Fruit fly (Drosophila melanogaster): Measurements from ENCODE around the gene CG8176.
A peak's percentile ranks its signal among the peaks of the same experiment; 100 is the strongest.

Gene CG8176

DNA sequence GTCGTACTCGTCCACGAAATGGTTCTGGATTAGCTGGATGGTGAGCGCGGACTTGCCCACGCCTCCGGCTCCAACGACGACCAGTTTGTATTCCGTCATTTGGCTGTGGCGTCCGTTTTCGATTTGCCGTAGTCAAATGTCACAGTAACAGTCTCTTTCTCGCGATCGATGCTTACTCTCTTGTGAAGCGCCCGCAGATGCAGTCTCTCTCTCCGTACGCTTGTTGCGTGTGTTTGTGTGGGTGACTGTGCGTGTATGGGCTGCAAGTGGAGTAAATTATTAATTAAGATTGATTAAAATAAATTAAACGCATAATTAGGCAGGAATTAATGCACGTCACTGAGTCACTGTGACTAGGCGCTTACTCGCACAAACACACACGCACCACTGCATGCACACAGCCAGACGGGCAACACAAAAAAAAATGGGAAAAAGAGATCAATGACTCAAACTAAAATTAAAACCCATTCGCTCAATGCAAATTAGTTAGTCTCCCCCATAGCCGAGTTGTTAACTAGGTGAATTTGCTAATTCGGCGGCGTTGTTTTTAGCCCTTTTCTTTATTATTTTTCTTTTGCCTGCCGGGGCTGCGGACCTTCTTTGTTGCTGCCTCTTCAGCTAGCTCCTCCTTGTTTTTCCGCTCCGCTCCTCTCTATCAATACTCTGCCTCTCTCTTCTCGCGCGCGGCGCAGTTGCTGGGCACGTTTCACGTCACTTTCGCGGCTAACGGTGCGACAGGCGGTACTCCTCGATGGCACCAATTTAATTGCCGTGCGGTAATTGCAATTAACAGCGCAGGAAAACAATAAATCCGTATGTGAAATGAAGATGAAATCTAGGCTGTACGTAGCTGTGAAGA lies 3.4 kb upstream of the CG8176 start:
- no peak for TF ChIP-seq Hr83 (GFP tag; optimal IDR thresholded peaks at IDR 0.05; ENCODE audit: poor library complexity, severe bottlenecking)
- TF ChIP-seq dl (GFP tag; optimal IDR thresholded peaks at IDR 0.05; ENCODE audit: insufficient read depth in 1 of 2, partially characterized antibody in 2 of 2), result peak in 1 of 2 experiments; percentile 57
- no peak for TF ChIP-seq h (GFP tag; optimal IDR thresholded peaks at IDR 0.05)
- TF ChIP-seq woc (GFP tag; optimal IDR thresholded peaks at IDR 0.05), result no peak
- TF ChIP-seq Vsx2 (GFP tag; optimal IDR thresholded peaks at IDR 0.05; ENCODE audit: partially characterized antibody), result no peak
- no peak for TF ChIP-seq brk (GFP tag; optimal IDR thresholded peaks at IDR 0.05)
- TF ChIP-seq Dif (GFP tag; optimal IDR thresholded peaks at IDR 0.05; ENCODE audit: partially characterized antibody), result peak; percentile 29
- no peak for TF ChIP-seq lola (GFP tag; optimal IDR thresholded peaks at IDR 0.05)
- TF ChIP-seq foxo (GFP tag; optimal IDR thresholded peaks at IDR 0.05), result no peak
- TF ChIP-seq Myc (optimal IDR thresholded peaks at IDR 0.05), result no peak
- no peak for TF ChIP-seq HLH106 (tag; optimal IDR thresholded peaks at IDR 0.05)
- TF ChIP-seq GATAd (GFP tag; optimal IDR thresholded peaks at IDR 0.05), result no peak

DNA sequence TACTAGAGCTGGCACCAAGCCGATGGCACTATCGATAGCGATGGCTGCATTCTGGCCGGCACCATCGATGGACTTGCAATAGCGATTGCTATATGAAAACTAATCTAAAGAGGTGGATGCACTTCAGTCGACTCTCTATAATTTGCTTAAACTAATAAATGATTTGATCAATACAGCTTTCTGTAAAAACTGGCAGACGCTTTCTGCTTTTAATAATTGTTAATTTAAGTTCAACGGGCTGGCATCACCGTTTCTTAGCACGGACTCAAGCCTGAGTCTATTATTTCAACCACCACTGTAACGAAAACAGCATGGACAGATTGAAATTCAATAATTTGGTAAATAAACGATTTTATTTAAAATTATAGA lies 2.8 kb upstream of the CG8176 start, which contains the start of the genes Ras85D and Rlb1:
Gene Ras85D (minus strand): TSS at position 16 of the 369 bp plus-strand sequence.
Gene Rlb1 (plus strand): TSS at position 276 of the 369 bp plus-strand sequence.
- TF ChIP-seq dsf (GFP tag; optimal IDR thresholded peaks at IDR 0.05; ENCODE audit: borderline replicate concordance) (peak; percentile 36), ey (GFP tag; optimal IDR thresholded peaks at IDR 0.05) (peak; percentile 80), Hr83 (GFP tag; optimal IDR thresholded peaks at IDR 0.05; ENCODE audit: poor library complexity, severe bottlenecking) (peak; percentile 18), N (GFP tag; optimal IDR thresholded peaks at IDR 0.05) (no peak), foxo (GFP tag; optimal IDR thresholded peaks at IDR 0.05) (peak in 1 of 2 experiments; percentile 81), Rel (GFP tag; optimal IDR thresholded peaks at IDR 0.05) (no peak), Rel (tag; optimal IDR thresholded peaks at IDR 0.05) (peak; percentile 21), Mio (GFP tag; optimal IDR thresholded peaks at IDR 0.05) (no peak), usp (GFP tag; optimal IDR thresholded peaks at IDR 0.05) (no peak), Hr78 (GFP tag; optimal IDR thresholded peaks at IDR 0.05) (no peak), Jra (GFP tag; optimal IDR thresholded peaks at IDR 0.05) (peak; percentile 68), woc (GFP tag; optimal IDR thresholded peaks at IDR 0.05) (peak; percentile 57), Hnf4 (GFP tag; optimal IDR thresholded peaks at IDR 0.05) (peak; percentile 78), br (GFP tag; optimal IDR thresholded peaks at IDR 0.05) (peak; percentile 68), pan (optimal IDR thresholded peaks at IDR 0.05) (no peak), rgr (GFP tag; optimal IDR thresholded peaks at IDR 0.05) (peak; percentile 70), Sp1 (GFP tag; optimal IDR thresholded peaks at IDR 0.05) (peak; percentile 49), dl (GFP tag; optimal IDR thresholded peaks at IDR 0.05; ENCODE audit: insufficient read depth in 1 of 2, partially characterized antibody in 2 of 2) (no peak), Dfd (GFP tag; optimal IDR thresholded peaks at IDR 0.05) (no peak), brk (GFP tag; optimal IDR thresholded peaks at IDR 0.05) (peak; percentile 64), tai (GFP tag; optimal IDR thresholded peaks at IDR 0.05) (peak; percentile 93), CG32264 (GFP tag; optimal IDR thresholded peaks at IDR 0.05) (no peak), OdsH (GFP tag; optimal IDR thresholded peaks at IDR 0.05) (peak; percentile 37), CrebA (GFP tag; optimal IDR thresholded peaks at IDR 0.05; ENCODE audit: borderline replicate concordance) (no peak), fru (GFP tag; optimal IDR thresholded peaks at IDR 0.05) (peak; percentile 76), Myc (optimal IDR thresholded peaks at IDR 0.05) (peak; percentile 45), jim (GFP tag; optimal IDR thresholded peaks at IDR 0.05) (peak; percentile 7), lola (GFP tag; optimal IDR thresholded peaks at IDR 0.05) (no peak), psq (GFP tag; optimal IDR thresholded peaks at IDR 0.05) (peak; percentile 62), h (GFP tag; optimal IDR thresholded peaks at IDR 0.05) (peak; percentile 76), Vsx2 (GFP tag; optimal IDR thresholded peaks at IDR 0.05; ENCODE audit: partially characterized antibody) (no peak), sv (GFP tag; optimal IDR thresholded peaks at IDR 0.05) (peak; percentile 77), CG9705 (GFP tag; optimal IDR thresholded peaks at IDR 0.05) (peak; percentile 50), GATAd (GFP tag; optimal IDR thresholded peaks at IDR 0.05) (no peak), Abd-B (GFP tag; optimal IDR thresholded peaks at IDR 0.05) (no peak), dmrt93B (GFP tag; optimal IDR thresholded peaks at IDR 0.05) (no peak), sage (GFP tag; optimal IDR thresholded peaks at IDR 0.05) (no peak), HLH106 (tag; optimal IDR thresholded peaks at IDR 0.05) (peak; percentile 77), Dif (GFP tag; optimal IDR thresholded peaks at IDR 0.05; ENCODE audit: partially characterized antibody) (no peak)
